Worm (Caenorhabditis elegans): Measurements from ENCODE around the gene F16H6.4.

- TF ChIP-seq T22C8.4 (GFP tag; IDR thresholded peaks at IDR 0.05) (no peak), ref-1 (GFP tag; conservative IDR thresholded peaks at IDR 0.05) (no peak), ztf-29 (GFP tag; IDR thresholded peaks at IDR 0.05) (no peak)
Observed at ce11 chrV:18254483-18254882, 56.0 kb downstream of the F16H6.4 start, which contains the start of gene R10E8.5.

Measured in whole organism, midembryonic.